Worm (Caenorhabditis elegans): ENCODE results near the gene ndx-6.

- no peak for TF ChIP-seq tbx-37 (GFP tag; conservative IDR thresholded peaks at IDR 0.05)
- TF ChIP-seq pes-1 (GFP tag; IDR thresholded peaks at IDR 0.05): no peak
- no peak for TF ChIP-seq flt-1 (GFP tag; IDR thresholded peaks at IDR 0.05)
- TF ChIP-seq hmbx-1 (tag; optimal IDR thresholded peaks at IDR 0.05): no peak
These were observed 26.6 kb upstream of the ndx-6 start, which contains the start of gene EEED8.2 for ce11 chrII:5416204-5416764.
